Fruit fly (Drosophila melanogaster) whole organism: ENCODE measurements around the gene bc10.

Experiments used
- CG8478 ChIP-seq: fragments of >200 bp; optimal IDR thresholded peaks from 2 replicates; lab custom pipeline; 2018; ENCODE audit warnings: inconsistent platforms
- Dll ChIP-seq: fragments of >200 bp; optimal IDR thresholded peaks from 2 replicates; lab custom pipeline; 2017
- EcR ChIP-seq, 2 experiments: fragments of >200 bp; optimal IDR thresholded peaks; 2 replicates each; lab custom pipeline; 2017; ENCODE audit warnings: missing biosample characterization in 2 of 2, missing genetic modification characterization in 2 of 2, missing genetic modification reagents in 2 of 2
- pan ChIP-seq: fragments of >200 bp; optimal IDR thresholded peaks from 2 replicates; lab custom pipeline; 2017
- psq ChIP-seq: fragments of >200 bp; optimal IDR thresholded peaks from 2 replicates; lab custom pipeline; 2017
- usp ChIP-seq: fragments of >200 bp; optimal IDR thresholded peaks from 2 replicates; lab custom pipeline; 2017; ENCODE audit warnings: missing biosample characterization, missing genetic modification characterization, mixed read lengths

dm6 chr3L:5542772-5543371, 22.2 kb upstream of the bc10 start:
- TF ChIP-seq CG8478: no peak
- no peak for TF ChIP-seq usp (GFP tag; lab: Kevin White, UChicago)
- TF ChIP-seq EcR (GFP tag; optimal IDR thresholded peaks at IDR 0.05; lab: Kevin White, UChicago): no peak
- TF ChIP-seq pan (lab: Kevin White, UChicago): no peak
- TF ChIP-seq Dll (lab: Kevin White, UChicago): no peak
- TF ChIP-seq psq (lab: Kevin White, UChicago): no peak
